Worm (Caenorhabditis elegans) whole organism, young adult: ENCODE measurements around the gene T11F9.22.

ENCODE experiments used
- F23B12.7 ChIP-seq: sonication (generic microtip); optimal IDR thresholded peaks from 2 replicates; lab custom pipeline; 2017; ENCODE audit warnings: missing genetic modification characterization, mild to moderate bottlenecking, missing compliant biosample characterization, antibody characterized with exemption, moderate library complexity; ENCODE audit not compliant: insufficient read depth
- Y53G8AR.9 ChIP-seq: fragments of 200-800 bp; sonication (Bioruptor generic); conservative IDR thresholded peaks from 2 replicates; pipeline ENCODE4 v1.3.6; 2022; ENCODE audit warnings: missing genetic modification reagents, missing genetic modification characterization, missing compliant biosample characterization
- athp-1 ChIP-seq: sonication (generic microtip); optimal IDR thresholded peaks from 2 replicates; lab custom pipeline; 2017; ENCODE audit warnings: mild to moderate bottlenecking, missing genetic modification characterization, missing compliant biosample characterization
- ccch-3 ChIP-seq: fragments of 200-800 bp; sonication (Bioruptor generic); optimal IDR thresholded peaks from 2 replicates; lab custom pipeline; 2018; ENCODE audit warnings: mild to moderate bottlenecking, missing genetic modification characterization, missing compliant biosample characterization
- die-1 ChIP-seq: sonication (generic microtip); optimal IDR thresholded peaks from 2 replicates; lab custom pipeline; 2016; ENCODE audit warnings: missing genotype, mild to moderate bottlenecking, missing genetic modification characterization, missing compliant biosample characterization
- mxl-1 ChIP-seq: sonication (generic microtip); optimal IDR thresholded peaks from 2 replicates; lab custom pipeline; 2016; ENCODE audit warnings: missing genetic modification characterization, missing compliant biosample characterization
- nhr-90 ChIP-seq: sonication (generic microtip); optimal IDR thresholded peaks from 2 replicates; lab custom pipeline; 2016; ENCODE audit warnings: missing genotype, mild to moderate bottlenecking, missing genetic modification characterization, missing compliant biosample characterization

- TF ChIP-seq die-1 (no peak), nhr-90 (no peak), mxl-1 (tag; lab: Kevin White, UChicago) (no peak), F23B12.7 (tag; lab: Kevin White, UChicago) (no peak), ccch-3 (GFP tag; lab: Kevin White, UChicago) (no peak), Y53G8AR.9 (no peak), athp-1 (tag; lab: Kevin White, UChicago) (no peak)
These were observed 5.1 kb upstream of the T11F9.22 start, which contains the start of gene nas-22 for ce11 chrV:11474399-11474798.
